Worm (Caenorhabditis elegans): ENCODE results near the gene wrn-1.
A peak's percentile ranks its signal among the peaks of the same experiment; 100 is the strongest.

wrn-1 gene

DNA sequence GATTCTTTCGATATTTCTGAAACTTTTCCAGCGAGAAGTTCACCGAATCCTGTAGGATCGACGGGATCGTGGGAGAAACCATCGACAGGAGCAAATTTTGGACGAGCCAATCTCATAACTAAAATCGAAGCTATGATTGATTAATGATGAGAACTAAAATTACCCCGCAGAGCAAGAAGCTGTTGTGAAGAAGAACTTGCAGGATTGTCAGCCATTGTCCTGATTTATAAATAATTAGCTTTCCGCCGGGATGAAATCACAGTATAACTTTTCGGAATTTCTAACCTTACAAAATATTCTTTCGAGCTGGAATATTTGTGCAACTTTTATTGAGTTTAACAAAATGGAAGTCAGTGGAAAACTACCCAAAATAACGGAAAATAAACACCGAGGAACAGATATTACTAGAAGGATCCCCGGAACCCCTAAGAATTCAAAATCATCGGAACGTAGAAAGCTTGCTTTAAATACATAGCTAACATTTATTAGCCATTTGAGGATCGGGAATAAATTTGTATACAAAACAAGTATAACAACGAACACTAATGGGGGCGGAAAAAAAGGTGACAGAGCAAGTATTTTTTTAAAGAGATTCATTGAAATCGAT lies 32.6 kb downstream of the wrn-1 start, which contains the start of gene C56C10.7 (continued):
- no peak for TF ChIP-seq lir-3 (tag; optimal IDR thresholded peaks at IDR 0.05; ENCODE audit: poor library complexity)
- no peak for TF ChIP-seq zag-1 (tag; optimal IDR thresholded peaks at IDR 0.05)
- no peak for TF ChIP-seq fkh-4 (tag; optimal IDR thresholded peaks at IDR 0.05; ENCODE audit: borderline replicate concordance)
- no peak for TF ChIP-seq tlp-1 (tag; optimal IDR thresholded peaks at IDR 0.05)
- no peak for TF ChIP-seq dsc-1 (tag; optimal IDR thresholded peaks at IDR 0.05)
- no peak for TF ChIP-seq nhr-77 (tag; optimal IDR thresholded peaks at IDR 0.05)
- TF ChIP-seq ces-1 (GFP tag; optimal IDR thresholded peaks at IDR 0.05), result no peak

DNA sequence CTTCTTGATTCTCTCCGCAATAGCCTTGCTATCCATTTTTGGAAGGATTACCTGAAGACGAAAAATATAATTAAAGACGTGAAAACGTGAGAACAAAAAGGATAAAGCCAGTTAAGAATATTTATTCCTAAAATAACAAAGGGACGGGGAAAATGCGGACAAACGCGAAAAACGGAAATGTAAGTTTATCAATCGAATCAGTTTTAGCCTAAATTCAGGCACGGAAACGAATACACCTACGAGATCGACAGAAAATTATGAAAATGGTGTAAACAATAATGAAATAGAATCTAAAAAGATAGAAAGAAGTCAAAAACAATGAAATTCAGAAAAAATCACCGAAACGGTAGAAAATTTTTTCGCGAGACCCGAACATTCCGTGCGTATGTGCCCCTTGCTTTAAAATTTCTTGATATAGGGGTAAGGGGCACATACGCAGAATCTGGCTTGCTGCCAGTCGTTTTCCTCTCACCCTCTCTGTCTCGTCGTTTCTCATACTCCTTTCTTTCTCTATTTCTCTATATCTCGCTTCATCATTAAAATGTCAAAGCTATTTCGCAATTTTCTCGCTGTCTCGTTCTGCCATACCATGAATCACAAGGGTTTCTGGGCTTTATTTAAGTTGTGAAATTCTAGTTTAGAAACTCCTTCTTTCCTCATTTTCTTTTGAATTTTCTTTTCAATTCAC lies 34.0 kb downstream of the wrn-1 start, which contains the start of gene icd-1:
Gene icd-1 (minus strand): TSS at position 51 of the 688 bp plus-strand sequence.
- TF ChIP-seq Y116A8C.19 (tag; optimal IDR thresholded peaks at IDR 0.05; ENCODE audit: borderline replicate concordance), result no peak
- peak; percentile 79 for TF ChIP-seq blmp-1 (tag; optimal IDR thresholded peaks at IDR 0.05)
- TF ChIP-seq xbp-1 (tag; optimal IDR thresholded peaks at IDR 0.05), result peak; percentile 94
- TF ChIP-seq lir-3 (tag; optimal IDR thresholded peaks at IDR 0.05; ENCODE audit: poor library complexity), result peak; percentile 89
- peak; percentile 73 for TF ChIP-seq zag-1 (tag; optimal IDR thresholded peaks at IDR 0.05)
- TF ChIP-seq aha-1 (tag; optimal IDR thresholded peaks at IDR 0.05), result peak; percentile 85
- peak; percentile 98 for TF ChIP-seq swsn-7 (tag; optimal IDR thresholded peaks at IDR 0.05)
- peak; percentile 86 for TF ChIP-seq fkh-10 (GFP tag; optimal IDR thresholded peaks at IDR 0.05)
- TF ChIP-seq lin-14 (GFP tag; optimal IDR thresholded peaks at IDR 0.05), result peak; percentile 98
- peak; percentile 95 for TF ChIP-seq unc-86 (tag; optimal IDR thresholded peaks at IDR 0.05)
- TF ChIP-seq unc-130 (tag; optimal IDR thresholded peaks at IDR 0.05), result peak; percentile 74
- peak; percentile 91 for TF ChIP-seq aly-2 (tag; optimal IDR thresholded peaks at IDR 0.05)
- peak; percentile 96 for TF ChIP-seq nhr-19 (GFP tag; conservative IDR thresholded peaks at IDR 0.05)
- peak; percentile 84 for TF ChIP-seq lin-13 (GFP tag; optimal IDR thresholded peaks at IDR 0.05)
- no peak for TF ChIP-seq hlh-4 (tag; optimal IDR thresholded peaks at IDR 0.05)
- peak; percentile 67 for TF ChIP-seq mef-2 (tag; optimal IDR thresholded peaks at IDR 0.05)
- peak; percentile 84 for TF ChIP-seq elt-2 (tag; optimal IDR thresholded peaks at IDR 0.05)
- TF ChIP-seq ceh-8 (GFP tag; optimal IDR thresholded peaks at IDR 0.05), result peak; percentile 80
- no peak for TF ChIP-seq nhr-76 (tag; optimal IDR thresholded peaks at IDR 0.05)
- TF ChIP-seq snu-23 (GFP tag; optimal IDR thresholded peaks at IDR 0.05), result peak; percentile 99
- no peak for TF ChIP-seq pqm-1 (tag; optimal IDR thresholded peaks at IDR 0.05)
- TF ChIP-seq mdl-1 (tag; optimal IDR thresholded peaks at IDR 0.05), result peak; percentile 45 to 89
- TF ChIP-seq ztf-4 (tag; optimal IDR thresholded peaks at IDR 0.05), result peak; percentile 97
- TF ChIP-seq pag-3 (tag; optimal IDR thresholded peaks at IDR 0.05; ENCODE audit: borderline replicate concordance, insufficient read depth), result no peak
- no peak for TF ChIP-seq ceh-63 (GFP tag; optimal IDR thresholded peaks at IDR 0.05)
- TF ChIP-seq nhr-84 (tag; optimal IDR thresholded peaks at IDR 0.05), result no peak
- TF ChIP-seq egl-13 (tag; optimal IDR thresholded peaks at IDR 0.05), result peak; percentile 86
- TF ChIP-seq tbx-2 (tag; optimal IDR thresholded peaks at IDR 0.05), result peak; percentile 97
- TF ChIP-seq nhr-47 (tag; optimal IDR thresholded peaks at IDR 0.05), result peak; percentile 97
- TF ChIP-seq elt-3 (tag; optimal IDR thresholded peaks at IDR 0.05), result peak in 5 of 6 experiments; percentile 50 to 93 (median 68)
- peak; percentile 93 for TF ChIP-seq nhr-237 (tag; optimal IDR thresholded peaks at IDR 0.05)
- peak; percentile 90 for TF ChIP-seq pax-3 (tag; optimal IDR thresholded peaks at IDR 0.05)
- TF ChIP-seq C16A3.4 (tag; optimal IDR thresholded peaks at IDR 0.05), result peak; percentile 92
- TF ChIP-seq egl-27 (tag; optimal IDR thresholded peaks at IDR 0.05), result peak in 1 of 2 experiments; percentile 82
- TF ChIP-seq isw-1 (GFP tag; IDR thresholded peaks at IDR 0.05), result peak; percentile 96
- TF ChIP-seq dpl-1 (GFP tag; optimal IDR thresholded peaks at IDR 0.05), result peak; percentile 76 to 81 (median 76)
- TF ChIP-seq sptf-1 (tag; optimal IDR thresholded peaks at IDR 0.05), result no peak
- peak; percentile 96 for TF ChIP-seq fkh-8 (tag; optimal IDR thresholded peaks at IDR 0.05)
- peak; percentile 75 for TF ChIP-seq sup-37 (GFP tag; optimal IDR thresholded peaks at IDR 0.05)
- TF ChIP-seq nhr-77 (tag; optimal IDR thresholded peaks at IDR 0.05), result peak; percentile 94
- TF ChIP-seq nhr-28 (tag; optimal IDR thresholded peaks at IDR 0.05), result no peak
- TF ChIP-seq vab-15 (tag; optimal IDR thresholded peaks at IDR 0.05), result no peak
- no peak for TF ChIP-seq alr-1 (tag; optimal IDR thresholded peaks at IDR 0.05; ENCODE audit: borderline replicate concordance)
- TF ChIP-seq ceh-82 (tag; optimal IDR thresholded peaks at IDR 0.05), result peak; percentile 91 to 95 (median 93)

Measured in whole organism, L1 larva.